Fruit fly (Drosophila melanogaster) whole organism, embryonic: Measurements from ENCODE around the gene CG13833.

Source experiments
- Abd-B ChIP-seq: fragments of 200-800 bp; sonication (Bioruptor generic); optimal IDR thresholded peaks from 2 replicates; lab custom pipeline; 2018; ENCODE audit warnings: missing biosample characterization, mild to moderate bottlenecking, missing genetic modification characterization, moderate library complexity
- CG10959 ChIP-seq: fragments of 200-800 bp; sonication (Bioruptor generic); IDR thresholded peaks from 2 replicates; pipeline ENCODE4 v1.3.6; 2022; ENCODE audit warnings: missing biosample characterization, missing genetic modification characterization
- CG10979 ChIP-seq: fragments of 200-800 bp; sonication (Bioruptor generic); optimal IDR thresholded peaks from 2 replicates; lab custom pipeline; 2018; ENCODE audit warnings: missing biosample characterization, mild to moderate bottlenecking, missing genetic modification characterization, moderate library complexity
- CG14710 ChIP-seq: fragments of 200-800 bp; sonication (Bioruptor generic); optimal IDR thresholded peaks from 3 replicates; lab custom pipeline; 2019; ENCODE audit warnings: missing biosample characterization, mild to moderate bottlenecking, missing genetic modification characterization, moderate library complexity
- CG14860 ChIP-seq: fragments of 200-800 bp; sonication (Bioruptor generic); IDR thresholded peaks from 3 replicates; pipeline ENCODE4 v1.3.6; 2022; ENCODE audit warnings: missing biosample characterization, missing genetic modification characterization; ENCODE audit not compliant: partially characterized antibody
- CG15514 ChIP-seq: fragments of 200-800 bp; sonication (Bioruptor generic); optimal IDR thresholded peaks from 3 replicates; lab custom pipeline; 2017; ENCODE audit warnings: missing biosample characterization, missing genetic modification characterization, mild to moderate bottlenecking, moderate library complexity, missing genetic modification reagents
- CG1602 ChIP-seq: fragments of 200-800 bp; sonication (Bioruptor generic); optimal IDR thresholded peaks from 3 replicates; lab custom pipeline; 2016; ENCODE audit warnings: missing biosample characterization, missing genetic modification characterization
- CG17802 ChIP-seq: fragments of 200-800 bp; sonication (Bioruptor generic); optimal IDR thresholded peaks from 2 replicates; lab custom pipeline; 2018; ENCODE audit warnings: missing biosample characterization, mild to moderate bottlenecking, missing genetic modification characterization, moderate library complexity
- CG17829 ChIP-seq: fragments of 200-800 bp; optimal IDR thresholded peaks from 2 replicates; lab custom pipeline; 2019; ENCODE audit warnings: missing biosample characterization, mild to moderate bottlenecking, missing genetic modification characterization, moderate library complexity
- CG6765 ChIP-seq: fragments of 200-800 bp; sonication (Bioruptor generic); optimal IDR thresholded peaks from 3 replicates; lab custom pipeline; 2017; ENCODE audit warnings: missing biosample characterization, mild to moderate bottlenecking, missing genetic modification characterization
- CG7928 ChIP-seq: fragments of 200-800 bp; sonication (Bioruptor generic); optimal IDR thresholded peaks from 2 replicates; lab custom pipeline; 2017; ENCODE audit warnings: missing biosample characterization, mild to moderate bottlenecking, missing genetic modification characterization
- CG9609 ChIP-seq: fragments of 200-800 bp; sonication (Bioruptor generic); optimal IDR thresholded peaks from 3 replicates; lab custom pipeline; 2016; ENCODE audit warnings: missing biosample characterization, missing genetic modification characterization
- CoRest ChIP-seq: fragments of 200-800 bp; sonication (Bioruptor generic); optimal IDR thresholded peaks from 3 replicates; lab custom pipeline; 2018; ENCODE audit warnings: missing biosample characterization, mild to moderate bottlenecking, missing genetic modification characterization, moderate library complexity
- D19A ChIP-seq: fragments of 200-800 bp; optimal IDR thresholded peaks from 3 replicates; lab custom pipeline; 2019; ENCODE audit warnings: missing biosample characterization, mild to moderate bottlenecking, missing genetic modification characterization, moderate library complexity
- Doc3 ChIP-seq: fragments of 200-800 bp; sonication (Bioruptor generic); IDR thresholded peaks from 3 replicates; pipeline ENCODE4 v1.3.6; 2022; ENCODE audit warnings: missing biosample characterization, missing genetic modification characterization; ENCODE audit not compliant: partially characterized antibody
- Dp ChIP-seq: fragments of 200-800 bp; sonication (Bioruptor generic); optimal IDR thresholded peaks from 2 replicates; lab custom pipeline; 2018; ENCODE audit warnings: missing biosample characterization, mild to moderate bottlenecking, missing genetic modification characterization, moderate library complexity
- Dref ChIP-seq: fragments of 200-800 bp; sonication (Bioruptor generic); IDR thresholded peaks from 2 replicates; pipeline ENCODE4 v1.3.6; 2022; ENCODE audit warnings: missing biosample characterization, missing genetic modification characterization
- Drgx ChIP-seq: fragments of 200-800 bp; sonication (Bioruptor generic); IDR thresholded peaks from 2 replicates; pipeline ENCODE4 v1.3.6; 2022; ENCODE audit warnings: missing biosample characterization, missing genetic modification characterization
- Elba2 ChIP-seq: fragments of 200-800 bp; sonication (Bioruptor generic); optimal IDR thresholded peaks from 3 replicates; lab custom pipeline; 2016; ENCODE audit warnings: missing biosample characterization, missing genetic modification characterization
- Ets65A ChIP-seq: fragments of 200-800 bp; sonication (Bioruptor generic); peaks from one replicate; lab custom pipeline; 2016; ENCODE audit warnings: missing biosample characterization, missing genetic modification characterization
- Ets97D ChIP-seq: fragments of 200-800 bp; sonication (Bioruptor generic); optimal IDR thresholded peaks from 3 replicates; lab custom pipeline; 2016; ENCODE audit warnings: missing biosample characterization, missing genetic modification characterization
- HLH4C ChIP-seq: fragments of 200-800 bp; sonication (Bioruptor generic); IDR thresholded peaks from 3 replicates; pipeline ENCODE4 v1.3.6; 2022; ENCODE audit warnings: missing biosample characterization, missing genetic modification characterization; ENCODE audit not compliant: partially characterized antibody
- HLHmδ ChIP-seq: fragments of 200-800 bp; sonication (Bioruptor generic); optimal IDR thresholded peaks from 2 replicates; lab custom pipeline; 2018; ENCODE audit warnings: missing biosample characterization, mild to moderate bottlenecking, missing genetic modification characterization, moderate library complexity
- Hmx ChIP-seq: fragments of 200-800 bp; sonication (Bioruptor generic); optimal IDR thresholded peaks from 2 replicates; lab custom pipeline; 2016; ENCODE audit warnings: missing biosample characterization, missing genetic modification characterization
- PHDP ChIP-seq: fragments of 200-800 bp; sonication (Bioruptor generic); optimal IDR thresholded peaks from 3 replicates; lab custom pipeline; 2018; ENCODE audit warnings: missing biosample characterization, mild to moderate bottlenecking, missing genetic modification characterization, moderate library complexity
- Rfx ChIP-seq: fragments of 200-800 bp; sonication (Bioruptor generic); IDR thresholded peaks from 2 replicates; pipeline ENCODE4 v1.3.6; 2022; ENCODE audit warnings: missing biosample characterization, missing genetic modification characterization
- Sin3A ChIP-seq: fragments of >200 bp; optimal IDR thresholded peaks from 2 replicates; lab custom pipeline; 2018
- Sox102F ChIP-seq: fragments of 200-800 bp; sonication (Bioruptor generic); optimal IDR thresholded peaks from 2 replicates; lab custom pipeline; 2018; ENCODE audit warnings: missing biosample characterization, mild to moderate bottlenecking, missing genetic modification characterization, moderate library complexity
- Spps ChIP-seq: fragments of 200-800 bp; sonication (Bioruptor generic); optimal IDR thresholded peaks from 2 replicates; lab custom pipeline; 2018; ENCODE audit warnings: missing biosample characterization, mild to moderate bottlenecking, missing genetic modification characterization
- Xrp1 ChIP-seq: fragments of 200-800 bp; sonication (Bioruptor generic); IDR thresholded peaks from 2 replicates; pipeline ENCODE4 v1.3.6; 2022; ENCODE audit warnings: missing biosample characterization, missing genetic modification characterization
- ato ChIP-seq: fragments of 200-800 bp; sonication (Bioruptor generic); IDR thresholded peaks from 2 replicates; pipeline ENCODE4 v1.3.6; 2022; ENCODE audit warnings: missing biosample characterization, missing genetic modification characterization; ENCODE audit not compliant: partially characterized antibody
- bbx ChIP-seq: fragments of 200-800 bp; sonication (Bioruptor generic); IDR thresholded peaks from 2 replicates; pipeline ENCODE4 v1.3.6; 2022; ENCODE audit warnings: missing biosample characterization, missing genetic modification characterization; ENCODE audit not compliant: partially characterized antibody
- cato ChIP-seq: fragments of 200-800 bp; sonication (Bioruptor generic); optimal IDR thresholded peaks from 2 replicates; lab custom pipeline; 2016; ENCODE audit warnings: missing biosample characterization, missing genetic modification characterization, borderline replicate concordance
- crc ChIP-seq: fragments of 200-800 bp; sonication (Bioruptor generic); optimal IDR thresholded peaks from 2 replicates; lab custom pipeline; 2016; ENCODE audit warnings: missing biosample characterization, missing genetic modification characterization
- disco-r ChIP-seq: fragments of 200-800 bp; sonication (Bioruptor generic); optimal IDR thresholded peaks from 2 replicates; lab custom pipeline; 2016; ENCODE audit warnings: missing biosample characterization, missing genetic modification characterization
- dpn ChIP-seq, 2 experiments: fragments of 200-800 bp; sonication (Bioruptor generic); optimal IDR thresholded peaks; 3 replicates each; lab custom pipeline; 2016; ENCODE audit warnings: missing biosample characterization in 2 of 2, missing genetic modification characterization in 2 of 2
- gce ChIP-seq: fragments of 200-800 bp; sonication (Bioruptor generic); IDR thresholded peaks from 3 replicates; pipeline ENCODE4 v1.3.6; 2022; ENCODE audit warnings: missing biosample characterization, missing genetic modification characterization
- gfzf ChIP-seq: fragments of 200-800 bp; sonication (Bioruptor generic); optimal IDR thresholded peaks from 2 replicates; lab custom pipeline; 2016; ENCODE audit warnings: missing biosample characterization, mild to moderate bottlenecking, missing genetic modification characterization, moderate library complexity
- hkb ChIP-seq, 2 experiments: fragments of 200-800 bp in 1 of 2; fragments of >200 bp in 1 of 2; sonication (Bioruptor generic) in 1 of 2; IDR thresholded peaks in 1 of 2; optimal IDR thresholded peaks in 1 of 2; 2 replicates each; pipeline versions ENCODE4 v1.3.6 to Lab custom; 2017 to 2022; ENCODE audit warnings: missing biosample characterization in 1 of 2, missing genetic modification characterization in 1 of 2
- inv ChIP-seq: fragments of 200-800 bp; sonication (Bioruptor generic); IDR thresholded peaks from 2 replicates; pipeline ENCODE4 v1.3.6; 2022; ENCODE audit warnings: missing biosample characterization, missing genetic modification characterization; ENCODE audit not compliant: partially characterized antibody
- nerfin-2 ChIP-seq: fragments of 200-800 bp; sonication (Bioruptor generic); IDR thresholded peaks from 2 replicates; pipeline ENCODE4 v1.3.6; 2022; ENCODE audit warnings: missing biosample characterization, missing genetic modification characterization; ENCODE audit not compliant: partially characterized antibody
- otp ChIP-seq: fragments of 200-800 bp; sonication (Bioruptor generic); IDR thresholded peaks from 3 replicates; pipeline ENCODE4, ENCODE4 v1.3.6; 2022; ENCODE audit warnings: missing biosample characterization, missing genetic modification characterization
- pb ChIP-seq: fragments of 200-800 bp; sonication (Bioruptor generic); optimal IDR thresholded peaks from 3 replicates; lab custom pipeline; 2016; ENCODE audit warnings: missing biosample characterization, missing genetic modification characterization
- pzg ChIP-seq: fragments of 200-800 bp; sonication (Bioruptor generic); optimal IDR thresholded peaks from 3 replicates; lab custom pipeline; 2018; ENCODE audit warnings: missing biosample characterization, mild to moderate bottlenecking, missing genetic modification characterization, moderate library complexity
- sim ChIP-seq: fragments of 200-800 bp; sonication (Bioruptor generic); IDR thresholded peaks from 2 replicates; pipeline ENCODE4 v1.3.6; 2022; ENCODE audit warnings: missing biosample characterization, missing genetic modification characterization
- tap ChIP-seq: fragments of 200-800 bp; optimal IDR thresholded peaks from 3 replicates; lab custom pipeline; 2019; ENCODE audit warnings: missing biosample characterization, mild to moderate bottlenecking, missing genetic modification characterization, moderate library complexity
- unpg ChIP-seq: fragments of 200-800 bp; sonication (Bioruptor generic); optimal IDR thresholded peaks from 3 replicates; lab custom pipeline; 2018; ENCODE audit warnings: missing biosample characterization, mild to moderate bottlenecking, missing genetic modification characterization, moderate library complexity
- vnd ChIP-seq: fragments of 200-800 bp; sonication (Bioruptor generic); IDR thresholded peaks from 3 replicates; pipeline ENCODE4 v1.3.6; 2022; ENCODE audit warnings: missing biosample characterization, missing genetic modification characterization; ENCODE audit not compliant: partially characterized antibody
- wek ChIP-seq: fragments of 200-800 bp; sonication (Bioruptor generic); optimal IDR thresholded peaks from 3 replicates; lab custom pipeline; 2018; ENCODE audit warnings: missing biosample characterization, mild to moderate bottlenecking, missing genetic modification characterization, moderate library complexity

The CG13833 gene

dm6 chr3R:23061209-23061608 is 25.8 kb upstream of the CG13833 start, which contains the start of the genes sav and Ublcp1 (continued):
- TF ChIP-seq CG1602 (GFP tag; lab: Kevin White, UChicago): peak; percentile 19
- TF ChIP-seq CG9609 (GFP tag; lab: Kevin White, UChicago): peak; percentile 0
- peak; percentile 91 for TF ChIP-seq Doc3
- no peak for TF ChIP-seq disco-r (GFP tag; lab: Kevin White, UChicago)
- TF ChIP-seq CG6765 (GFP tag; lab: Kevin White, UChicago): no peak
- TF ChIP-seq sim (GFP tag; lab: Robert Waterston, UW): no peak
- TF ChIP-seq ato (GFP tag; lab: Robert Waterston, UW): peak; percentile 59; the same call in 1 of the 2 replicates
- no peak for TF ChIP-seq Hmx
- TF ChIP-seq Ets97D (GFP tag; lab: Kevin White, UChicago): peak; percentile 42
- peak; percentile 82 for TF ChIP-seq Dref (GFP tag; lab: Robert Waterston, UW)
- TF ChIP-seq otp (GFP tag; lab: Robert Waterston, UW): no peak
- no peak for TF ChIP-seq crc (GFP tag; lab: Kevin White, UChicago)
- peak; percentile 46 for TF ChIP-seq CG15514 (GFP tag; lab: Kevin White, UChicago)
- TF ChIP-seq D19A (tag; lab: Kevin White, UChicago): no peak
- TF ChIP-seq CG17802: no peak
- TF ChIP-seq pzg (GFP tag; lab: Kevin White, UChicago): peak; percentile 33
- peak; percentile 91 for TF ChIP-seq HLH4C (GFP tag; lab: Robert Waterston, UW)
- peak; percentile 74 for TF ChIP-seq CG14710
- TF ChIP-seq CG7928 (GFP tag; lab: Kevin White, UChicago): no peak
- TF ChIP-seq HLHmδ: no peak
- peak; percentile 30 for TF ChIP-seq Sox102F
- no peak for TF ChIP-seq CG10959 (GFP tag; lab: Robert Waterston, UW)
- peak; percentile 17 for TF ChIP-seq Spps (tag; lab: Kevin White, UChicago)
- TF ChIP-seq Rfx: no peak; the same call in 1 of the 2 replicates
- peak; percentile 90 for TF ChIP-seq vnd (GFP tag; lab: Robert Waterston, UW)
- peak; percentile 53 for TF ChIP-seq CG17829
- peak in 1 of 2 experiments; percentile 38 for TF ChIP-seq dpn (GFP tag; optimal IDR thresholded peaks at IDR 0.05; lab: Kevin White, UChicago)
- TF ChIP-seq Ets65A (GFP tag; lab: Kevin White, UChicago): peak; percentile 36
- TF ChIP-seq Elba2: peak; percentile 74
- TF ChIP-seq nerfin-2: peak; percentile 82
- peak; percentile 36 for TF ChIP-seq Dp (GFP tag; lab: Kevin White, UChicago)
- peak; percentile 45 for TF ChIP-seq PHDP
- TF ChIP-seq gce: no peak
- peak; percentile 84 for TF ChIP-seq CG14860
- TF ChIP-seq bbx (GFP tag; lab: Robert Waterston, UW): peak; percentile 90
- peak; percentile 37 for TF ChIP-seq CG10979
- peak; percentile 17 for TF ChIP-seq tap (tag; lab: Kevin White, UChicago)
- no peak for TF ChIP-seq Drgx (GFP tag; lab: Robert Waterston, UW)
- TF ChIP-seq pb: no peak
- no peak; the same call in 1 of the 2 replicates for TF ChIP-seq Xrp1
- TF ChIP-seq inv: peak; percentile 84
- peak; percentile 60 for TF ChIP-seq gfzf (GFP tag; lab: Kevin White, UChicago)
- TF ChIP-seq wek: no peak
- peak; percentile 1 for TF ChIP-seq Sin3A (lab: Kevin White, UChicago)
- TF ChIP-seq hkb (optimal IDR thresholded peaks at IDR 0.05; lab: Kevin White, UChicago): no peak
- TF ChIP-seq hkb (GFP tag; IDR thresholded peaks at IDR 0.05; lab: Robert Waterston, UW): 0 out of 2 replicates have a peak, but pooled peaks have one; percentile 13
- TF ChIP-seq unpg (GFP tag; lab: Kevin White, UChicago): peak; percentile 36
- TF ChIP-seq cato (GFP tag; lab: Kevin White, UChicago): no peak
- TF ChIP-seq Abd-B (GFP tag; lab: Kevin White, UChicago): peak; percentile 53
- TF ChIP-seq CoRest: peak; percentile 53
